Fruit fly (Drosophila melanogaster): ENCODE data around the gene fid.

fid gene

dm6 chr3R:26008892-26009539 is 39.1 kb downstream of the fid start (continued):
- TF ChIP-seq CG7928 (GFP tag; optimal IDR thresholded peaks at IDR 0.05) (peak; percentile 6), CG7745 (tag; optimal IDR thresholded peaks at IDR 0.05) (no peak), CG13894 (tag; optimal IDR thresholded peaks at IDR 0.05) (no peak), Stat92E (GFP tag; optimal IDR thresholded peaks at IDR 0.05) (peak in 1 of 3 experiments; percentile 77), zen (tag; optimal IDR thresholded peaks at IDR 0.05) (peak; percentile 64), salm (tag; optimal IDR thresholded peaks at IDR 0.05) (peak; percentile 78), shn (GFP tag; optimal IDR thresholded peaks at IDR 0.05) (peak; percentile 77), NC2α (GFP tag; optimal IDR thresholded peaks at IDR 0.05) (peak; percentile 50), CG11696 (GFP tag; IDR thresholded peaks at IDR 0.05) (peak; percentile 65), D (optimal IDR thresholded peaks at IDR 0.05) (no peak), D (GFP tag; optimal IDR thresholded peaks at IDR 0.05) (peak; percentile 88), CG11723 (GFP tag; optimal IDR thresholded peaks at IDR 0.05) (peak; percentile 79), inv (GFP tag; IDR thresholded peaks at IDR 0.05; ENCODE audit: partially characterized antibody) (no peak), luna (GFP tag; optimal IDR thresholded peaks at IDR 0.05) (peak; percentile 55), CG3995 (GFP tag; optimal IDR thresholded peaks at IDR 0.05) (peak; percentile 29), crol (GFP tag; IDR thresholded peaks at IDR 0.05) (peak; percentile 75), Hr3 (GFP tag; optimal IDR thresholded peaks at IDR 0.05) (peak; percentile 86), CG9797 (GFP tag; optimal IDR thresholded peaks at IDR 0.05) (peak; percentile 17), CG12769 (tag; optimal IDR thresholded peaks at IDR 0.05) (peak; percentile 81), Dp (GFP tag; optimal IDR thresholded peaks at IDR 0.05) (no peak), CG6175 (GFP tag; IDR thresholded peaks at IDR 0.05) (peak; percentile 63; the same call in 1 of the 3 replicates), Rx (GFP tag; IDR thresholded peaks at IDR 0.05) (peak; percentile 73), lov (optimal IDR thresholded peaks at IDR 0.05) (no peak), lov (GFP tag; IDR thresholded peaks at IDR 0.05) (peak; percentile 69; the same call in 1 of the 3 replicates), vfl (GFP tag; optimal IDR thresholded peaks at IDR 0.05) (peak; percentile 69), CG3847 (GFP tag; IDR thresholded peaks at IDR 0.05) (peak; percentile 81), CG7987 (GFP tag; optimal IDR thresholded peaks at IDR 0.05) (peak; percentile 41), bbx (GFP tag; IDR thresholded peaks at IDR 0.05; ENCODE audit: partially characterized antibody) (no peak), Blimp-1 (GFP tag; optimal IDR thresholded peaks at IDR 0.05) (peak; percentile 90), CG6654 (GFP tag; optimal IDR thresholded peaks at IDR 0.05) (peak; percentile 72), CG6813 (GFP tag; optimal IDR thresholded peaks at IDR 0.05) (peak; percentile 69), CG10565 (GFP tag; optimal IDR thresholded peaks at IDR 0.05) (no peak), CG17359 (tag; optimal IDR thresholded peaks at IDR 0.05) (peak; percentile 91), vvl (GFP tag; IDR thresholded peaks at IDR 0.05) (peak; percentile 90), CG10654 (GFP tag; optimal IDR thresholded peaks at IDR 0.05) (peak; percentile 80), HLHmδ (GFP tag; optimal IDR thresholded peaks at IDR 0.05) (peak; percentile 98), so (GFP tag; IDR thresholded peaks at IDR 0.05) (peak; percentile 84; the same call in 2 of the 3 replicates), Eip74EF (GFP tag; optimal IDR thresholded peaks at IDR 0.05) (peak in 1 of 2 experiments; percentile 90), CG5245 (GFP tag; optimal IDR thresholded peaks at IDR 0.05) (peak; percentile 86), Deaf1 (tag; optimal IDR thresholded peaks at IDR 0.05) (peak; percentile 64), eyg (GFP tag; optimal IDR thresholded peaks at IDR 0.05) (peak; percentile 71), sr (GFP tag; IDR thresholded peaks at IDR 0.05) (peak; percentile 57; the same call in 1 of the 3 replicates), gem (tag; optimal IDR thresholded peaks at IDR 0.05) (peak; percentile 94), CG12744 (GFP tag; optimal IDR thresholded peaks at IDR 0.05) (peak; percentile 79), disco-r (GFP tag; optimal IDR thresholded peaks at IDR 0.05) (peak; percentile 84), CG7963 (GFP tag; IDR thresholded peaks at IDR 0.05; ENCODE audit: partially characterized antibody) (no peak), CG10267 (tag; optimal IDR thresholded peaks at IDR 0.05) (peak; percentile 85), CTCF (GFP tag; optimal IDR thresholded peaks at IDR 0.05) (peak; percentile 48), sd (tag; optimal IDR thresholded peaks at IDR 0.05) (peak; percentile 83)
